Worm (Caenorhabditis elegans) whole organism, L4/young adult: ENCODE measurements around the gene ogr-2.

Experiments used
- W03F9.2 ChIP-seq: fragments of 150-350 bp; optimal IDR thresholded peaks from 2 replicates; lab custom pipeline; 2014; ENCODE audit warnings: missing biosample characterization, missing genetic modification characterization
- dao-5 ChIP-seq: sonication (generic microtip); optimal IDR thresholded peaks from 2 replicates; lab custom pipeline; 2016; ENCODE audit warnings: missing genotype, missing genetic modification characterization, moderate library complexity, missing compliant biosample characterization
- him-1 ChIP-seq: sonication (generic microtip); optimal IDR thresholded peaks from 2 replicates; lab custom pipeline; 2016; ENCODE audit warnings: missing genotype, missing genetic modification reagents, missing genetic modification characterization, missing compliant biosample characterization

ce11 chrII:10012490-10012889 lies 28.4 kb upstream of the ogr-2 start:
- TF ChIP-seq dao-5 (tag; lab: Kevin White, UChicago) (no peak), him-1 (tag; lab: Kevin White, UChicago) (no peak), W03F9.2 (no peak)
